Fruit fly (Drosophila melanogaster) Kc167 (cell line): ENCODE results near the gene Galphai.

ENCODE experiments used
- Myc ChIP-seq: fragments of >200 bp; optimal IDR thresholded peaks from 2 replicates; lab custom pipeline; 2017; ENCODE audit warnings: missing external identifiers
- Sin3A ChIP-seq: fragments of >200 bp; optimal IDR thresholded peaks from 2 replicates; lab custom pipeline; 2018; ENCODE audit warnings: missing external identifiers
- h ChIP-seq: fragments of >200 bp; optimal IDR thresholded peaks from 3 replicates; lab custom pipeline; 2018; ENCODE audit warnings: missing external identifiers
- insv ChIP-seq: fragments of >200 bp; optimal IDR thresholded peaks from 3 replicates; lab custom pipeline; 2018; ENCODE audit warnings: missing external identifiers
- psq ChIP-seq: fragments of >200 bp; optimal IDR thresholded peaks from 2 replicates; lab custom pipeline; 2017; ENCODE audit warnings: missing external identifiers
- ttk ChIP-seq: sonication (Bioruptor generic); optimal IDR thresholded peaks from 2 replicates; lab custom pipeline; 2017; ENCODE audit warnings: missing external identifiers

Gene Galphai

dm6 chr3L:6997410-6997809 lies 17.6 kb upstream of the Galphai start:
- TF ChIP-seq ttk (lab: Kevin White, UChicago) (no peak), insv (lab: Kevin White, UChicago) (no peak), Sin3A (lab: Kevin White, UChicago) (no peak), Myc (lab: Kevin White, UChicago) (no peak), psq (lab: Kevin White, UChicago) (no peak), h (lab: Kevin White, UChicago) (no peak)

dm6 chr3L:6996907-6997306 lies 17.1 kb upstream of the Galphai start:
- TF ChIP-seq psq (lab: Kevin White, UChicago) (no peak), ttk (lab: Kevin White, UChicago) (no peak), Myc (lab: Kevin White, UChicago) (no peak), insv (lab: Kevin White, UChicago) (no peak), h (lab: Kevin White, UChicago) (no peak), Sin3A (lab: Kevin White, UChicago) (no peak)

DNA sequence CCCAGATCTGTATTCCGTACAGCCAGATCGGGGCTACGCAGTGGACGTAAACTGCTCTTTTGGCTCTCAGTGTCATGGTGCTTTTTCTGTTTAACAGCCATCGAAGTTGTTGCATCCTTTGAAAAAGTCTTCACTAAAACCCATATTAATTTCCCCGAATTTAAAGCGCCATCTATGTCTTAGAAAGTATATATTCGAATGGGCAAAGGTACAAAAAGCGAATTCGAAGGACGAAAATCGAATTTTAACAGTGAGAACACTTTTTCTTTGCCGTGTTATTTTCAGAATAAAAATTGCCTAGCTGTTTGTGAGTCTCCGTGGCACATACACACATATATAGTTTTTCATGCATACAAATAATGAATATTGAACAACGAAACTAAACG lies 15.5 kb upstream of the Galphai start:
- no peak for TF ChIP-seq psq (lab: Kevin White, UChicago)
- no peak for TF ChIP-seq h (lab: Kevin White, UChicago)
- TF ChIP-seq Myc (lab: Kevin White, UChicago), result no peak
- no peak for TF ChIP-seq insv (lab: Kevin White, UChicago)
- TF ChIP-seq Sin3A (lab: Kevin White, UChicago), result no peak

- TF ChIP-seq psq (lab: Kevin White, UChicago) (no peak), ttk (lab: Kevin White, UChicago) (no peak), Sin3A (lab: Kevin White, UChicago) (no peak), insv (lab: Kevin White, UChicago) (no peak), h (lab: Kevin White, UChicago) (no peak), Myc (lab: Kevin White, UChicago) (no peak)
Observed at dm6 chr3L:6993350-6993749, 13.5 kb upstream of the Galphai start.

DNA sequence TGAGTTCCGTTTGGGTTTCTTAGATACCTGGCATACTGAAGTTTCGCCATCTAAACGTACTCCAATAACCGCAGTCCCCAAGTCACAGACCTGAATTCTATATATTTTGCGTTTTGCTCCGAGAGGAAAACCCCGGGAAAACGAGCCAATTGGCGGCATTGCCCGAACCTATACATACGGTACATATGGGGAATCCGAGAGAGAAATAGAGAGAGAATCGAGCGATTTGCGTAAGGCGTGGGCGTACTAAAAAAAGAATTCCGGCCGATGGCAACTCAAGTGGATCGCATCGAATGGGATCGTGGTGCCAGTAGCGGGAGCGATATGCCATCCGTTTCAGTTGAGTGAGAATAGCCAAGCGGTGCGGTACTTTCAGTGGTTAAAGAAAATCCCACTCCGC lies 10.4 kb upstream of the Galphai start, which contains the start of gene bin:
bin (plus strand) TSS at position 335 of the 400 bp plus-strand sequence.
- no peak for TF ChIP-seq insv (lab: Kevin White, UChicago)
- TF ChIP-seq ttk (lab: Kevin White, UChicago), result no peak
- no peak for TF ChIP-seq h (lab: Kevin White, UChicago)
- TF ChIP-seq Myc (lab: Kevin White, UChicago), result no peak
- TF ChIP-seq Sin3A (lab: Kevin White, UChicago), result no peak
- no peak for TF ChIP-seq psq (lab: Kevin White, UChicago)

dm6 chr3L:6988942-6989569 lies 9.2 kb upstream of the Galphai start:
- TF ChIP-seq insv (lab: Kevin White, UChicago) (no peak), Myc (lab: Kevin White, UChicago) (no peak), Sin3A (lab: Kevin White, UChicago) (no peak), ttk (lab: Kevin White, UChicago) (no peak), h (lab: Kevin White, UChicago) (no peak), psq (lab: Kevin White, UChicago) (no peak)

- TF ChIP-seq Sin3A (lab: Kevin White, UChicago), result no peak
- no peak for TF ChIP-seq insv (lab: Kevin White, UChicago)
- no peak for TF ChIP-seq ttk (lab: Kevin White, UChicago)
Observed at dm6 chr3L:6984486-6984885, 4.6 kb upstream of the Galphai start, which contains the start of the genes CG32388 and CG43439. Gene CG32388 (minus strand): TSS chr3L:6984586. Gene CG43439 (minus strand): TSS chr3L:6984586.

- no peak for TF ChIP-seq psq (lab: Kevin White, UChicago)
- no peak for TF ChIP-seq Myc (lab: Kevin White, UChicago)
- no peak for TF ChIP-seq insv (lab: Kevin White, UChicago)
- TF ChIP-seq h (lab: Kevin White, UChicago), result no peak
- no peak for TF ChIP-seq Sin3A (lab: Kevin White, UChicago)
- no peak for TF ChIP-seq ttk (lab: Kevin White, UChicago)
Observed at dm6 chr3L:6981823-6982222, 2.0 kb upstream of the Galphai start.

- TF ChIP-seq psq (lab: Kevin White, UChicago) (no peak), Myc (lab: Kevin White, UChicago) (no peak), insv (lab: Kevin White, UChicago) (no peak), h (lab: Kevin White, UChicago) (no peak), Sin3A (lab: Kevin White, UChicago) (no peak), ttk (lab: Kevin White, UChicago) (no peak)
Observed at dm6 chr3L:6981109-6981741, 1.4 kb upstream of the Galphai start.

dm6 chr3L:6980553-6980952 lies 709 bp upstream of the Galphai start:
- TF ChIP-seq Sin3A (lab: Kevin White, UChicago) (no peak), ttk (lab: Kevin White, UChicago) (no peak), psq (lab: Kevin White, UChicago) (no peak), Myc (lab: Kevin White, UChicago) (no peak), h (lab: Kevin White, UChicago) (no peak), insv (lab: Kevin White, UChicago) (no peak)

DNA sequence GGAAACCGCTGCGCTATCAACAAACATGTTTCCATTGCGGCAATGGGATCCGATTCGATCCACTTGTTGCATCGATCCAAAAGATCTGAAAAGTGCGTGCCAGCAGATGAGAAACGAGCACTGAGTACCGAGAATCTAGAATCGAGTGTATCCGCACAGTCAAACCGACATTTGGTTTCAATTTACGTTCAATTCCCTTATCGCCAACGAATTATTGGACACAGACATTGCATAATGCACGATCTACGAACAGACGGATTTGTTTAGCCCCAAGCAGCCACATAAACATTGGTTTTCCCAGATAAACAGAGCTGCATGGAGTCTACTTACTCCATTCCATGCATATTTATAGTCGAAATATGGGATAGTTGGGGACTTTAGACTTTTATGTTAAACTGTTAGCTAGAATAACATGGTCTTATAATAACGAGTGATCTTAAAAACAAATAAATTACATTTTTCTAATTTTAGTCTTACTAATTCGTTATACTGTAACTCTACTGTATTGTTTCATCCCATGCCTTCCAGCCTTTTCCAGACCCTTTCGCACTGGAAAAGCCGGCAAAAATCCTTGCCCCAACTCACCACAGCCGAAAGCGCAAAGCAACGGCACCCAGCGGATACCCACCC lies 972 bp downstream of the Galphai start:
- TF ChIP-seq insv (lab: Kevin White, UChicago) (no peak), Myc (lab: Kevin White, UChicago) (no peak), ttk (lab: Kevin White, UChicago) (no peak), psq (lab: Kevin White, UChicago) (no peak), Sin3A (lab: Kevin White, UChicago) (no peak), h (lab: Kevin White, UChicago) (no peak)
